Worm (Caenorhabditis elegans) whole organism, L4 larva: ENCODE results near the gene F49C12.12.
"Not testable (repeated sequence)": the region's sequence is repeated elsewhere in the genome, so short reads cannot be mapped to it uniquely, and the experiment has no call there.

Source experiments
- F37D6.2 ChIP-seq: sonication (generic microtip); optimal IDR thresholded peaks from 2 replicates; lab custom pipeline; 2016; ENCODE audit warnings: mild to moderate bottlenecking, missing genetic modification characterization, missing compliant biosample characterization
- R02D3.7 ChIP-seq: fragments of 150-350 bp; sonication (generic microtip); optimal IDR thresholded peaks from 3 replicates; lab custom pipeline; 2014; ENCODE audit warnings: missing biosample characterization, missing genetic modification characterization
- T20F7.1 ChIP-seq: fragments of 200-800 bp; sonication (Bioruptor generic); optimal IDR thresholded peaks from 2 replicates; lab custom pipeline; 2018; ENCODE audit warnings: mild to moderate bottlenecking, missing genetic modification characterization, missing compliant biosample characterization
- Y105C5A.15 ChIP-seq: fragments of 200-800 bp; sonication (Bioruptor generic); IDR thresholded peaks from 2 replicates; pipeline ENCODE4 v1.3.6; 2022; ENCODE audit warnings: missing genetic modification characterization, missing compliant biosample characterization
- Y48G9A.11 ChIP-seq: fragments of 200-800 bp; sonication (Bioruptor generic); IDR thresholded peaks from 2 replicates; pipeline ENCODE4 v1.3.6; 2022; ENCODE audit warnings: missing genetic modification reagents, missing genetic modification characterization, missing compliant biosample characterization
- ZK337.2 ChIP-seq: fragments of 200-800 bp; sonication (Bioruptor generic); IDR thresholded peaks from 2 replicates; pipeline ENCODE4 v1.3.6; 2022; ENCODE audit warnings: missing genetic modification reagents, missing genetic modification characterization, missing compliant biosample characterization
- ZK546.5 ChIP-seq, 2 experiments: sonication (generic microtip); optimal IDR thresholded peaks; 2 replicates each; lab custom pipeline; 2017; ENCODE audit warnings: missing biosample characterization in 2 of 2, missing genetic modification characterization in 2 of 2
- aha-1 ChIP-seq: fragments of 150-350 bp; peaks from one replicate; lab custom pipeline; 2014; ENCODE audit warnings: missing biosample characterization, missing genetic modification characterization
- attf-4 ChIP-seq: sonication (generic microtip); optimal IDR thresholded peaks from 3 replicates; lab custom pipeline; 2017; ENCODE audit warnings: missing biosample characterization, missing genetic modification characterization
- ceh-28 ChIP-seq: fragments of 150-350 bp; optimal IDR thresholded peaks from 2 replicates; lab custom pipeline; 2014; ENCODE audit warnings: missing biosample characterization, missing genetic modification reagents, missing genetic modification characterization
- ceh-44 ChIP-seq: fragments of 200-800 bp; sonication (Bioruptor generic); IDR thresholded peaks from 2 replicates; pipeline ENCODE4 v1.3.6; 2022; ENCODE audit warnings: missing genetic modification reagents, missing genetic modification characterization, missing compliant biosample characterization
- ceh-62 ChIP-seq: sonication (generic microtip); optimal IDR thresholded peaks from 2 replicates; lab custom pipeline; 2017; ENCODE audit warnings: missing biosample characterization, missing genetic modification characterization
- cey-2 ChIP-seq: sonication (generic microtip); optimal IDR thresholded peaks from 3 replicates; lab custom pipeline; 2017; ENCODE audit warnings: missing genetic modification characterization, mild to moderate bottlenecking, missing compliant biosample characterization, antibody characterized with exemption, borderline replicate concordance; ENCODE audit not compliant: insufficient read depth
- ctbp-1 ChIP-seq: fragments of 200-800 bp; sonication (Bioruptor generic); IDR thresholded peaks from 2 replicates; pipeline ENCODE4 v1.3.6; 2022; ENCODE audit warnings: missing genetic modification reagents, missing genetic modification characterization, missing compliant biosample characterization
- daf-12 ChIP-seq: fragments of 150-350 bp; optimal IDR thresholded peaks from 2 replicates; lab custom pipeline; 2014; ENCODE audit warnings: missing biosample characterization, missing genetic modification reagents, missing genetic modification characterization
- daf-16 ChIP-seq, 3 experiments: sonication (generic microtip); optimal IDR thresholded peaks; 2 replicates each; lab custom pipeline; 2016 to 2017; ENCODE audit warnings: missing genetic modification characterization in 3 of 3, missing genetic modification reagents in 3 of 3, mild to moderate bottlenecking in 2 of 3, missing compliant biosample characterization in 2 of 3, missing biosample characterization in 1 of 3, moderate library complexity in 1 of 3
- daf-8 ChIP-seq: fragments of 200-800 bp; sonication (Bioruptor generic); IDR thresholded peaks from 2 replicates; pipeline ENCODE4 v1.3.6; 2022; ENCODE audit warnings: missing genetic modification characterization, missing compliant biosample characterization
- dmd-6 ChIP-seq: fragments of 200-800 bp; sonication (Bioruptor generic); IDR thresholded peaks from 2 replicates; pipeline ENCODE4 v1.3.6; 2022; ENCODE audit warnings: missing genetic modification reagents, missing genetic modification characterization, missing compliant biosample characterization
- egl-43 ChIP-seq: fragments of 200-800 bp; sonication (Bioruptor generic); IDR thresholded peaks from 2 replicates; pipeline ENCODE4 v1.3.6; 2022; ENCODE audit warnings: missing genetic modification reagents, missing genetic modification characterization, missing compliant biosample characterization
- hlh-11 ChIP-seq: fragments of 200-800 bp; sonication (Bioruptor generic); optimal IDR thresholded peaks from 2 replicates; lab custom pipeline; 2018; ENCODE audit warnings: mild to moderate bottlenecking, missing genetic modification characterization, missing compliant biosample characterization
- hmg-1.1 ChIP-seq: fragments of 200-800 bp; sonication (Bioruptor generic); IDR thresholded peaks from 2 replicates; pipeline ENCODE4 v1.3.6; 2022; ENCODE audit warnings: missing genetic modification reagents, missing genetic modification characterization, missing compliant biosample characterization
- lin-1 ChIP-seq: fragments of 200-800 bp; sonication (Bioruptor generic); IDR thresholded peaks from 2 replicates; pipeline ENCODE4 v1.3.6; 2022; ENCODE audit warnings: missing genetic modification reagents, missing genetic modification characterization, missing compliant biosample characterization
- lin-13 ChIP-seq: fragments of 150-350 bp; optimal IDR thresholded peaks from 2 replicates; lab custom pipeline; 2014; ENCODE audit warnings: missing biosample characterization, missing genetic modification reagents, missing genetic modification characterization
- lin-15B ChIP-seq: fragments of 150-350 bp; sonication (generic microtip); optimal IDR thresholded peaks from 3 replicates; lab custom pipeline; 2014; ENCODE audit warnings: missing biosample characterization, missing genetic modification characterization
- lin-39 ChIP-seq: fragments of 150-350 bp; optimal IDR thresholded peaks from 2 replicates; lab custom pipeline; 2014; ENCODE audit warnings: missing biosample characterization, missing genetic modification reagents, missing genetic modification characterization
- mdl-1 ChIP-seq, 2 experiments: fragments of 150-350 bp in 1 of 2; sonication (generic microtip) in 1 of 2; optimal IDR thresholded peaks; 2 replicates each; lab custom pipeline; 2014 to 2017; ENCODE audit warnings: missing biosample characterization in 2 of 2, missing genetic modification characterization in 2 of 2
- mes-2 ChIP-seq: sonication (generic microtip); optimal IDR thresholded peaks from 2 replicates; lab custom pipeline; 2016; ENCODE audit warnings: missing genotype, mild to moderate bottlenecking, missing genetic modification characterization, missing compliant biosample characterization; ENCODE audit not compliant: poor library complexity, severe bottlenecking
- nhr-237 ChIP-seq: sonication (generic microtip); optimal IDR thresholded peaks from 2 replicates; lab custom pipeline; 2017; ENCODE audit warnings: missing biosample characterization, missing genetic modification characterization
- nhr-25 ChIP-seq: sonication (generic microtip); optimal IDR thresholded peaks from 2 replicates; lab custom pipeline; 2017; ENCODE audit warnings: missing genetic modification characterization, mild to moderate bottlenecking, missing compliant biosample characterization, antibody characterized with exemption, moderate library complexity, borderline replicate concordance; ENCODE audit not compliant: insufficient read depth
- nhr-28 ChIP-seq: fragments of 150-350 bp; optimal IDR thresholded peaks from 2 replicates; lab custom pipeline; 2014; ENCODE audit warnings: missing biosample characterization, missing genetic modification characterization
- nhr-6 ChIP-seq: fragments of 150-350 bp; optimal IDR thresholded peaks from 2 replicates; lab custom pipeline; 2014; ENCODE audit warnings: missing biosample characterization, missing genetic modification characterization
- nhr-77 ChIP-seq: fragments of 150-350 bp; optimal IDR thresholded peaks from 2 replicates; lab custom pipeline; 2014; ENCODE audit warnings: missing biosample characterization, missing genetic modification characterization
- pha-4 ChIP-seq, 2 experiments: fragments of 150-350 bp in 1 of 2; fragments of 200-800 bp in 1 of 2; sonication (Bioruptor generic) in 1 of 2; IDR thresholded peaks in 1 of 2; optimal IDR thresholded peaks in 1 of 2; 2 replicates each; pipeline versions ENCODE4 v1.3.6 to Lab custom; 2014 to 2022; ENCODE audit warnings: missing genetic modification characterization in 2 of 2, missing genetic modification reagents in 2 of 2, missing biosample characterization in 1 of 2, missing compliant biosample characterization in 1 of 2
- php-3 ChIP-seq: fragments of 200-800 bp; sonication (Bioruptor generic); IDR thresholded peaks from 2 replicates; pipeline ENCODE4 v1.3.6; 2022; ENCODE audit warnings: missing genetic modification reagents, missing genetic modification characterization, missing compliant biosample characterization
- pqm-1 ChIP-seq: sonication (generic microtip); optimal IDR thresholded peaks from 2 replicates; lab custom pipeline; 2017; ENCODE audit warnings: missing biosample characterization, missing genetic modification characterization
- saeg-2 ChIP-seq: fragments of 200-800 bp; sonication (Bioruptor generic); IDR thresholded peaks from 2 replicates; pipeline ENCODE4 v1.3.6; 2022; ENCODE audit warnings: missing genetic modification reagents, missing genetic modification characterization, missing compliant biosample characterization
- sdz-12 ChIP-seq: fragments of 200-800 bp; sonication (Bioruptor generic); optimal IDR thresholded peaks from 2 replicates; lab custom pipeline; 2018; ENCODE audit warnings: mild to moderate bottlenecking, missing genetic modification characterization, missing compliant biosample characterization
- skn-1 ChIP-seq: fragments of 150-350 bp; optimal IDR thresholded peaks from 2 replicates; lab custom pipeline; 2014; ENCODE audit warnings: missing biosample characterization, missing genetic modification characterization
- snpc-4 ChIP-seq: fragments of 150-350 bp; optimal IDR thresholded peaks from 2 replicates; lab custom pipeline; 2014; ENCODE audit warnings: missing biosample characterization, missing genetic modification characterization
- unc-39 ChIP-seq: sonication (generic microtip); optimal IDR thresholded peaks from 2 replicates; lab custom pipeline; 2017; ENCODE audit warnings: missing biosample characterization, missing genetic modification characterization
- vab-7 ChIP-seq: fragments of 200-800 bp; sonication (Bioruptor generic); IDR thresholded peaks from 2 replicates; pipeline ENCODE4 v1.3.6; 2022; ENCODE audit warnings: missing genetic modification reagents, missing genetic modification characterization, missing compliant biosample characterization

The F49C12.12 gene

DNA sequence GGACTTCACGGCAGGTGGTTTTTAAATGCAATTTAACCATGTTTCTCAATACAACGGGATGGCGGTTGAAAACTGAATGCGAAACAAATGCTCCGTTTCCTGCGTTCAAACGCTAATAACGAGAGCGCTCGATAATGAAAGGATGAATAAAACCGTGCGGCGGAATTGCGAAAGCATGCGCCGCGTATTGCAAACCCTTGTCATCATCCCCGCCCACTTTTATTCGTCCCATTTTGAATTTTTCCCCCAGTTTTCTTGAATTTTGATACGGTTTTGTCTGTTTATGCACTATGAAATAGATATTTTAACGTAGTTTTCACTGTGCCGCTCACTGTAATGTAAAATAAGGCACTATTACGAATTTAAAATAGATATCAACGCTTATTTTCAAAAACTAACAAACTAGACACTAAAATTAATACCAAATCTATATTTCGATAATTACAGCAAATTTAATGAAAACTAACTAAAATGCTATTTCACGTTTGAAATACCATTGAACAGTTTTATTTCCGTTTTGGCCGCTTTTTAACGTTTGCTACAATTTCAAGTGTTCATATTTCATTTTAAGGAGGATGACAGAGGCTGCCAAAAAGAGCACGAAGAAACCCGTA is 4.7 kb downstream of the F49C12.12 start, which contains the start of the genes F49C12.9 and rpn-7 (continued):
- TF ChIP-seq mdl-1 (tag; optimal IDR thresholded peaks at IDR 0.05; lab: Kevin White, UChicago) (peak in 1 of 2 experiments; percentile 9), attf-4 (tag; lab: Kevin White, UChicago) (no peak), dmd-6 (no peak), daf-16 (GFP tag; optimal IDR thresholded peaks at IDR 0.05; lab: Kevin White, UChicago) (no peak), daf-16 (tag; optimal IDR thresholded peaks at IDR 0.05; lab: Kevin White, UChicago) (peak; percentile 12), hmg-1.1 (GFP tag; lab: Robert Waterston, UW) (no peak), vab-7 (no peak), saeg-2 (GFP tag; lab: Robert Waterston, UW) (no peak), Y48G9A.11 (no peak), lin-39 (tag; lab: Kevin White, UChicago) (no peak), ceh-44 (GFP tag; lab: Robert Waterston, UW) (no peak), skn-1 (tag; lab: Kevin White, UChicago) (no peak), pha-4 (GFP tag; IDR thresholded peaks at IDR 0.05; lab: Robert Waterston, UW) (no peak), pha-4 (tag; optimal IDR thresholded peaks at IDR 0.05; lab: Kevin White, UChicago) (no peak), Y105C5A.15 (GFP tag; lab: Robert Waterston, UW) (no peak), mes-2 (peak; percentile 83), egl-43 (GFP tag; lab: Robert Waterston, UW) (no peak), nhr-237 (tag; lab: Kevin White, UChicago) (no peak), unc-39 (no peak), F37D6.2 (tag; lab: Kevin White, UChicago) (no peak), snpc-4 (tag; lab: Kevin White, UChicago) (no peak), lin-15B (tag; lab: Kevin White, UChicago) (no peak), ctbp-1 (GFP tag; lab: Robert Waterston, UW) (0 out of 2 replicates have a peak, but pooled peaks have one; percentile 9), ceh-28 (tag; lab: Kevin White, UChicago) (no peak), daf-12 (tag; lab: Kevin White, UChicago) (no peak), sdz-12 (GFP tag; lab: Kevin White, UChicago) (no peak), cey-2 (tag; lab: Kevin White, UChicago) (no peak), R02D3.7 (no peak)

ce11 chrIV:9312827-9313226 is 8.1 kb downstream of the F49C12.12 start, which contains the start of gene F49C12.7:
F49C12.7 (minus strand) TSS chrIV:9312927.
- not testable (repeated sequence) for TF ChIP-seq ZK337.2 (GFP tag; lab: Robert Waterston, UW); ctbp-1 (GFP tag; lab: Robert Waterston, UW); lin-13 (GFP tag; lab: Kevin White, UChicago)

DNA sequence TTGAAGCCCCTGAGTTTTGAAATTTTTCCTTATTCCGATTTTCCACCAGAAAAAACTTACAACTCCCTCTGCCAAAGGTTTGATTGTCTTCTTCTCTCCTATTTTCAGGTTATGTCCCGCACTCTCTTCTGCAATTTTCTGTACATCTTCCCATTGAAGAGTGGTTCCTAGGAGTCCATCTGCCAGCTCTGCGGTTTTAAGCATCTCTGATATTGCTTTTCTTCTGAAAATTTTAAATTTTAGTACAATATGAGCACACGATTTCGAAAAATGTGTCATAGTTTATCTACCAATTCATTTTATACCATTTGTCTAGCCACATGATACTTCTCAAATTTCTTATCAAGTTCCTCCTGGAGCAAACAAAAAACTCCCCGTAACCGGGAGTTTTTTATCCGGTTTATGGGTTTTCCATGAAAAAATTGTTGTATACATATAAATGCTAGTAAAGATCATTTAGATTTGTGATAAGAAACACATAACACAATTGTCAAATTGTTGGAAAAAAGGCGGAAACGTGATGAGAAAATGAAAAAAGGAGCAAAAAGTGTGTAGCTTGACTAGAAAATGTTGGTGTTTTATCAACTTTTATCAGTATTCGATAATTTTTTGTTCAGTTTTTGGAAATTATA is 9.8 kb downstream of the F49C12.12 start:
- TF ChIP-seq lin-1 (GFP tag; lab: Robert Waterston, UW) (peak; percentile 20; the same call in 1 of the 2 replicates), mdl-1 (tag; optimal IDR thresholded peaks at IDR 0.05; lab: Kevin White, UChicago) (peak in 1 of 2 experiments; percentile 43), nhr-6 (tag; lab: Kevin White, UChicago) (no peak), nhr-28 (peak; percentile 71), hlh-11 (peak; percentile 57), lin-39 (tag; lab: Kevin White, UChicago) (no peak), nhr-25 (no peak), pqm-1 (tag; lab: Kevin White, UChicago) (peak; percentile 44), daf-8 (no peak), ceh-62 (tag; lab: Kevin White, UChicago) (no peak), daf-16 (GFP tag; optimal IDR thresholded peaks at IDR 0.05; lab: Kevin White, UChicago) (no peak), daf-16 (tag; optimal IDR thresholded peaks at IDR 0.05; lab: Kevin White, UChicago) (peak; percentile 62), ZK546.5 (tag; optimal IDR thresholded peaks at IDR 0.05; lab: Kevin White, UChicago) (no peak), aha-1 (tag; lab: Kevin White, UChicago) (peak; percentile 91), nhr-77 (tag; lab: Kevin White, UChicago) (peak; percentile 74), T20F7.1 (GFP tag; lab: Kevin White, UChicago) (peak; percentile 13), php-3 (GFP tag; lab: Robert Waterston, UW) (0 out of 2 replicates have a peak, but pooled peaks have one; percentile 32)
